Worm (Caenorhabditis elegans) whole organism, young adult: ENCODE measurements around the gene C25H3.16.

Source experiments
- Y67H2A.10 ChIP-seq: fragments of 200-800 bp; sonication (Bioruptor generic); conservative IDR thresholded peaks from 2 replicates; pipeline ENCODE4 v1.3.6; 2022; ENCODE audit warnings: missing genetic modification reagents, missing genetic modification characterization, missing compliant biosample characterization
- ama-1 ChIP-seq, 3 experiments: fragments of 150-350 bp in 1 of 3; sonication (generic microtip) in 2 of 3; optimal IDR thresholded peaks; 2 replicates each; lab custom pipeline; 2014 to 2018; ENCODE audit warnings: missing biosample characterization in 2 of 3, missing genetic modification characterization in 2 of 3, missing genetic modification reagents in 2 of 3
- lir-1 ChIP-seq: fragments of 200-800 bp; sonication (Bioruptor generic); conservative IDR thresholded peaks from 2 replicates; pipeline ENCODE4 v1.3.6; 2022; ENCODE audit warnings: missing genetic modification reagents, missing genetic modification characterization, missing compliant biosample characterization
- lsy-27 ChIP-seq: sonication (generic microtip); optimal IDR thresholded peaks from 2 replicates; lab custom pipeline; 2017; ENCODE audit warnings: missing genetic modification characterization, mild to moderate bottlenecking, missing compliant biosample characterization, antibody characterized with exemption, missing genotype, borderline replicate concordance; ENCODE audit not compliant: insufficient read depth
- madf-3 ChIP-seq: fragments of 200-800 bp; sonication (Bioruptor generic); IDR thresholded peaks from 2 replicates; pipeline ENCODE4 v1.3.6; 2022; ENCODE audit warnings: missing genetic modification reagents, missing genetic modification characterization, missing compliant biosample characterization
- nhr-80 ChIP-seq: sonication (generic microtip); optimal IDR thresholded peaks from 2 replicates; lab custom pipeline; 2016; ENCODE audit warnings: missing genetic modification characterization, missing compliant biosample characterization

Gene C25H3.16

ce11 chrII:5714807-5715206, 48.7 kb downstream of the C25H3.16 start, which contains the start of the genes tiar-1 and lelo-4 (continued):
- no peak for TF ChIP-seq Y67H2A.10 (GFP tag; lab: Robert Waterston, UW)

- TF ChIP-seq lir-1 (GFP tag; lab: Robert Waterston, UW) = no peak
- TF ChIP-seq lsy-27 (tag; lab: Kevin White, UChicago) = no peak
- TF ChIP-seq ama-1 (optimal IDR thresholded peaks at IDR 0.05; lab: Kevin White, UChicago) = no peak
- TF ChIP-seq ama-1 (GFP tag; optimal IDR thresholded peaks at IDR 0.05; lab: Kevin White, UChicago) = no peak
- 0 out of 2 replicates have a peak, but pooled peaks have one; percentile 28 for TF ChIP-seq madf-3 (GFP tag; lab: Robert Waterston, UW)
- peak; percentile 27 for TF ChIP-seq nhr-80 (tag; lab: Kevin White, UChicago)
Measured at ce11 chrII:5715745-5716357, 49.8 kb downstream of the C25H3.16 start, which contains the start of the genes C18A3.10 and C18A3.3. TSS of gene C18A3.10 (minus strand) at chrII:5715845. TSS of gene C18A3.3 (plus strand) at chrII:5716307.
